Worm (Caenorhabditis elegans): Measurements from ENCODE around the gene C15C8.7.

- no peak for TF ChIP-seq dao-5 (tag; optimal IDR thresholded peaks at IDR 0.05)
- TF ChIP-seq him-1 (tag; optimal IDR thresholded peaks at IDR 0.05), result no peak
Observed at ce11 chrV:12788451-12788850, 43.6 kb upstream of the C15C8.7 start, which contains the start of gene srbc-44.

All from whole organism, L4/young adult.